Worm (Caenorhabditis elegans): ENCODE results near the gene srlf-30.

The srlf-30 gene

ce11 chrIV:10900083-10900482, at the start of gene srlf-30:
TSS of gene srlf-30 (plus strand) at chrIV:10900383.
- TF ChIP-seq nhr-12 (tag; optimal IDR thresholded peaks at IDR 0.05) = no peak
- TF ChIP-seq hpl-2 (GFP tag; optimal IDR thresholded peaks at IDR 0.05) = no peak
- TF ChIP-seq nhr-237 (tag; optimal IDR thresholded peaks at IDR 0.05) = no peak
- no peak for TF ChIP-seq isw-1 (GFP tag; IDR thresholded peaks at IDR 0.05)
- TF ChIP-seq nhr-20 (tag; optimal IDR thresholded peaks at IDR 0.05) = no peak
- no peak for TF ChIP-seq ztf-4 (tag; optimal IDR thresholded peaks at IDR 0.05)

ce11 chrIV:10851136-10851535, 49.0 kb upstream of the srlf-30 start:
- TF ChIP-seq efl-1 (optimal IDR thresholded peaks at IDR 0.05) = no peak
- TF ChIP-seq efl-1 (GFP tag; optimal IDR thresholded peaks at IDR 0.05 in 1 of 2) = peak in 1 of 2 experiments; percentile 80
- no peak for TF ChIP-seq unc-98 (GFP tag; IDR thresholded peaks at IDR 0.05)

ce11 chrIV:10851833-10852232, 48.4 kb upstream of the srlf-30 start, which contains the start of gene T11G6.4:
TSS of gene T11G6.4 (minus strand) at chrIV:10851933.
- TF ChIP-seq pax-3 (tag; optimal IDR thresholded peaks at IDR 0.05) (no peak), egl-27 (tag; optimal IDR thresholded peaks at IDR 0.05) (no peak), C16A3.4 (tag; optimal IDR thresholded peaks at IDR 0.05) (no peak), isw-1 (GFP tag; IDR thresholded peaks at IDR 0.05) (no peak), ceh-82 (tag; optimal IDR thresholded peaks at IDR 0.05) (no peak), rnt-1 (tag; optimal IDR thresholded peaks at IDR 0.05) (no peak), ceh-63 (GFP tag; optimal IDR thresholded peaks at IDR 0.05) (no peak), ztf-11 (tag; optimal IDR thresholded peaks at IDR 0.05) (no peak), nhr-237 (tag; optimal IDR thresholded peaks at IDR 0.05) (no peak), F16B12.6 (tag; optimal IDR thresholded peaks at IDR 0.05) (no peak), unc-62 (GFP tag; optimal IDR thresholded peaks at IDR 0.05) (no peak), efl-3 (GFP tag; optimal IDR thresholded peaks at IDR 0.05) (no peak)

ce11 chrIV:10852403-10852802, 47.8 kb upstream of the srlf-30 start:
- TF ChIP-seq ets-5 (GFP tag; IDR thresholded peaks at IDR 0.05) (no peak), pax-3 (tag; optimal IDR thresholded peaks at IDR 0.05) (no peak), snpc-4 (tag; optimal IDR thresholded peaks at IDR 0.05) (no peak), nhr-71 (tag; optimal IDR thresholded peaks at IDR 0.05) (peak; percentile 12), C34B4.2 (tag; optimal IDR thresholded peaks at IDR 0.05) (no peak), nhr-12 (tag; optimal IDR thresholded peaks at IDR 0.05) (no peak), fkh-4 (tag; optimal IDR thresholded peaks at IDR 0.05; ENCODE audit: borderline replicate concordance) (no peak), elt-3 (tag; optimal IDR thresholded peaks at IDR 0.05) (peak in 1 of 6 experiments; percentile 16), grh-1 (GFP tag; IDR thresholded peaks at IDR 0.05) (no peak), xbp-1 (tag; optimal IDR thresholded peaks at IDR 0.05) (no peak), nhr-85 (tag) (peak; percentile 39), ceh-90 (tag; optimal IDR thresholded peaks at IDR 0.05) (no peak), snu-23 (GFP tag; optimal IDR thresholded peaks at IDR 0.05) (peak; percentile 29), tbx-2 (tag; optimal IDR thresholded peaks at IDR 0.05) (peak; percentile 0), lin-14 (GFP tag; optimal IDR thresholded peaks at IDR 0.05) (peak; percentile 65), ceh-63 (GFP tag; optimal IDR thresholded peaks at IDR 0.05) (no peak), unc-130 (tag; optimal IDR thresholded peaks at IDR 0.05) (peak; percentile 4), lin-15B (tag; optimal IDR thresholded peaks at IDR 0.05) (no peak), nhr-77 (tag; optimal IDR thresholded peaks at IDR 0.05) (no peak), ztf-11 (tag; optimal IDR thresholded peaks at IDR 0.05) (no peak), nhr-76 (tag; optimal IDR thresholded peaks at IDR 0.05) (no peak), tlp-1 (tag; optimal IDR thresholded peaks at IDR 0.05) (no peak), jun-1 (tag; optimal IDR thresholded peaks at IDR 0.05) (no peak), mab-9 (GFP tag; IDR thresholded peaks at IDR 0.05) (no peak), C04F5.9 (tag; optimal IDR thresholded peaks at IDR 0.05) (no peak), lin-35 (GFP tag; optimal IDR thresholded peaks at IDR 0.05) (no peak), dsc-1 (tag; optimal IDR thresholded peaks at IDR 0.05) (no peak), efl-3 (GFP tag; optimal IDR thresholded peaks at IDR 0.05) (no peak), skn-1 (tag; optimal IDR thresholded peaks at IDR 0.05) (no peak), sptf-1 (tag; optimal IDR thresholded peaks at IDR 0.05) (no peak), ces-1 (GFP tag; optimal IDR thresholded peaks at IDR 0.05) (no peak), unc-30 (tag; optimal IDR thresholded peaks at IDR 0.05) (no peak), egl-13 (tag; optimal IDR thresholded peaks at IDR 0.05) (no peak), sox-4 (tag; optimal IDR thresholded peaks at IDR 0.05) (no peak), sup-37 (GFP tag; optimal IDR thresholded peaks at IDR 0.05) (no peak)

Data from whole organism, L1 larva.